Worm (Caenorhabditis elegans): ENCODE results near the gene B0416.3.

DNA sequence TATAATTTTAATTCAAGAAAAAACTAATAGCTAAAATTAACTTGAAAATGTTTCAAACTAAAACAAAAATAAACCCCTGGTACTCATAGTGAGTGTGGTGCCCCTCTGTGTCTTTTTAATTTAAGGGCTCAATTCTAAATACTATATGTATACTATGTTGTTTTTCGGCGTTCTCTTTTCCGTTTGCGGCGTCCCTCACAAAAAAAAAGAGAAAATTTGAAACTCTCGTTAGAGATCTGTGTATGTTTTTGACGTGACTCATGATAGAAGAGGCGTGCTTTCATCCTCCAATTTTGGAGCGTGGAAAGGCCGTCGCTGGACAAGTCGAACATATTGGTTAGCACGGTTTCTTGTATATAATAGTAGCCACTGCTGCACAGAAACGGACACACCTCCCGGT, 40.0 kb upstream of the B0416.3 start, which contains the start of gene pes-8:
- no peak for TF ChIP-seq dao-5 (tag; optimal IDR thresholded peaks at IDR 0.05)
- no peak for TF ChIP-seq him-1 (tag; optimal IDR thresholded peaks at IDR 0.05)
- TF ChIP-seq W03F9.2 (tag; optimal IDR thresholded peaks at IDR 0.05) = no peak
